Worm (Caenorhabditis elegans) whole organism, young adult: ENCODE measurements around the gene F54F2.6.

ENCODE experiments used
- B0019.2 ChIP-seq: fragments of 200-800 bp; sonication (Bioruptor generic); conservative IDR thresholded peaks from 2 replicates; pipeline ENCODE4 v1.3.6; 2022; ENCODE audit warnings: missing genetic modification reagents, missing genetic modification characterization, missing compliant biosample characterization
- F22D6.2 ChIP-seq: sonication (generic microtip); optimal IDR thresholded peaks from 2 replicates; lab custom pipeline; 2016; ENCODE audit warnings: mild to moderate bottlenecking, missing genetic modification characterization, missing compliant biosample characterization
- F23B12.7 ChIP-seq: sonication (generic microtip); optimal IDR thresholded peaks from 2 replicates; lab custom pipeline; 2017; ENCODE audit warnings: missing genetic modification characterization, mild to moderate bottlenecking, missing compliant biosample characterization, antibody characterized with exemption, moderate library complexity; ENCODE audit not compliant: insufficient read depth
- F39B2.1 ChIP-seq: fragments of 200-800 bp; sonication (Bioruptor generic); IDR thresholded peaks from 2 replicates; pipeline ENCODE4 v1.3.6; 2022; ENCODE audit warnings: missing genetic modification reagents, missing genetic modification characterization, missing compliant biosample characterization
- F55B11.4 ChIP-seq: sonication (generic microtip); optimal IDR thresholded peaks from 2 replicates; lab custom pipeline; 2016; ENCODE audit warnings: missing compliant biosample characterization, missing genetic modification characterization, borderline replicate concordance; ENCODE audit not compliant: insufficient read depth
- F57A8.1 ChIP-seq: fragments of 200-800 bp; sonication (Bioruptor generic); optimal IDR thresholded peaks from 2 replicates; lab custom pipeline; 2018; ENCODE audit warnings: mild to moderate bottlenecking, missing genetic modification characterization, moderate library complexity, missing compliant biosample characterization
- F57C9.4 ChIP-seq: sonication (generic microtip); optimal IDR thresholded peaks from 2 replicates; lab custom pipeline; 2017; ENCODE audit warnings: mild to moderate bottlenecking, missing genetic modification characterization, missing compliant biosample characterization
- T26A5.8 ChIP-seq: sonication (generic microtip); optimal IDR thresholded peaks from 2 replicates; lab custom pipeline; 2016; ENCODE audit warnings: missing genetic modification characterization, missing compliant biosample characterization
- Y53F4B.3 ChIP-seq: fragments of 200-800 bp; sonication (Bioruptor generic); IDR thresholded peaks from 2 replicates; pipeline ENCODE4 v1.3.6; 2022; ENCODE audit warnings: missing genetic modification reagents, missing genetic modification characterization, missing compliant biosample characterization
- Y53G8AR.9 ChIP-seq: fragments of 200-800 bp; sonication (Bioruptor generic); conservative IDR thresholded peaks from 2 replicates; pipeline ENCODE4 v1.3.6; 2022; ENCODE audit warnings: missing genetic modification reagents, missing genetic modification characterization, missing compliant biosample characterization
- ZK185.1 ChIP-seq: sonication (generic microtip); optimal IDR thresholded peaks from 2 replicates; lab custom pipeline; 2016; ENCODE audit warnings: mild to moderate bottlenecking, missing genetic modification characterization, missing compliant biosample characterization; ENCODE audit not compliant: poor library complexity, severe bottlenecking
- ama-1 ChIP-seq, 3 experiments: fragments of 150-350 bp in 1 of 3; sonication (generic microtip) in 2 of 3; optimal IDR thresholded peaks; 2 replicates each; lab custom pipeline; 2014 to 2018; ENCODE audit warnings: missing biosample characterization in 2 of 3, missing genetic modification characterization in 2 of 3, missing genetic modification reagents in 2 of 3
- attf-3 ChIP-seq: fragments of 200-800 bp; sonication (Bioruptor generic); conservative IDR thresholded peaks from 2 replicates; pipeline ENCODE4 v1.3.6; 2022; ENCODE audit warnings: missing genetic modification reagents, missing genetic modification characterization, missing compliant biosample characterization
- bed-1 ChIP-seq: fragments of 200-800 bp; sonication (Bioruptor generic); IDR thresholded peaks from 2 replicates; pipeline ENCODE4 v1.3.6; 2022; ENCODE audit warnings: missing genetic modification reagents, missing genetic modification characterization, missing compliant biosample characterization
- cebp-1 ChIP-seq, 2 experiments: fragments of 200-800 bp in 1 of 2; sonication (Bioruptor generic) in 1 of 2; sonication (generic microtip) in 1 of 2; IDR thresholded peaks in 1 of 2; optimal IDR thresholded peaks in 1 of 2; 2 replicates each; pipeline versions ENCODE4 v1.3.6 to Lab custom; 2017 to 2022; ENCODE audit warnings: missing compliant biosample characterization in 2 of 2, missing genetic modification characterization in 2 of 2, mild to moderate bottlenecking in 1 of 2, missing genetic modification reagents in 1 of 2, moderate library complexity in 1 of 2
- ceh-100 ChIP-seq: fragments of 200-800 bp; sonication (Bioruptor generic); IDR thresholded peaks from 2 replicates; pipeline ENCODE4 v1.3.6; 2022; ENCODE audit warnings: missing genetic modification reagents, missing genetic modification characterization, missing compliant biosample characterization
- ceh-58 ChIP-seq: fragments of 200-800 bp; sonication (Bioruptor generic); IDR thresholded peaks from 2 replicates; pipeline ENCODE4 v1.3.6; 2022; ENCODE audit warnings: missing genetic modification characterization, missing compliant biosample characterization
- ceh-91 ChIP-seq: fragments of 200-800 bp; sonication (Bioruptor generic); IDR thresholded peaks from 2 replicates; pipeline ENCODE4 v1.3.6; 2022; ENCODE audit warnings: missing genetic modification reagents, missing genetic modification characterization, missing compliant biosample characterization
- dpl-1 ChIP-seq: fragments of 150-350 bp; optimal IDR thresholded peaks from 2 replicates; lab custom pipeline; 2014; ENCODE audit warnings: missing biosample characterization, missing genetic modification reagents, missing genetic modification characterization
- efl-1 ChIP-seq: fragments of 150-350 bp; optimal IDR thresholded peaks from 2 replicates; lab custom pipeline; 2014; ENCODE audit warnings: missing biosample characterization, missing genetic modification reagents, missing genetic modification characterization
- egrh-3 ChIP-seq: fragments of 200-800 bp; sonication (Bioruptor generic); IDR thresholded peaks from 2 replicates; pipeline ENCODE4 v1.3.6; 2022; ENCODE audit warnings: missing genetic modification reagents, missing genetic modification characterization, missing compliant biosample characterization
- fkh-3 ChIP-seq: sonication (generic microtip); optimal IDR thresholded peaks from 2 replicates; lab custom pipeline; 2016; ENCODE audit warnings: mild to moderate bottlenecking, missing genetic modification characterization, missing compliant biosample characterization
- hrde-1 ChIP-seq: sonication (generic microtip); optimal IDR thresholded peaks from 2 replicates; lab custom pipeline; 2016; ENCODE audit warnings: missing genetic modification characterization, mild to moderate bottlenecking, missing compliant biosample characterization, moderate library complexity, missing genotype, missing genetic modification reagents, borderline replicate concordance
- lin-35 ChIP-seq, 3 experiments: fragments of 150-350 bp in 2 of 3; sonication (generic microtip) in 1 of 3; optimal IDR thresholded peaks; 2 replicates each; lab custom pipeline; 2014 to 2018; ENCODE audit warnings: missing biosample characterization in 3 of 3, missing genetic modification characterization in 3 of 3, missing genetic modification reagents in 3 of 3
- lin-54 ChIP-seq: fragments of 200-800 bp; sonication (Bioruptor generic); optimal IDR thresholded peaks from 2 replicates; lab custom pipeline; 2018; ENCODE audit warnings: mild to moderate bottlenecking, missing genetic modification characterization, missing compliant biosample characterization
- madf-10 ChIP-seq: sonication (generic microtip); optimal IDR thresholded peaks from 2 replicates; lab custom pipeline; 2016; ENCODE audit warnings: mild to moderate bottlenecking, missing genetic modification characterization, missing compliant biosample characterization
- madf-6 ChIP-seq: fragments of 200-800 bp; sonication (Bioruptor generic); IDR thresholded peaks from 2 replicates; pipeline ENCODE4 v1.3.6; 2022; ENCODE audit warnings: missing genetic modification reagents, missing genetic modification characterization, missing compliant biosample characterization
- mel-28 ChIP-seq: sonication (generic microtip); optimal IDR thresholded peaks from 2 replicates; lab custom pipeline; 2016; ENCODE audit warnings: borderline replicate concordance, mild to moderate bottlenecking, missing genetic modification characterization, missing compliant biosample characterization
- nfya-1 ChIP-seq: sonication (generic microtip); optimal IDR thresholded peaks from 2 replicates; lab custom pipeline; 2017; ENCODE audit warnings: antibody characterized with exemption, missing compliant biosample characterization, missing genetic modification characterization, borderline replicate concordance; ENCODE audit not compliant: insufficient read depth
- nfya-2 ChIP-seq: fragments of 200-800 bp; sonication (Bioruptor generic); IDR thresholded peaks from 2 replicates; pipeline ENCODE4 v1.3.6; 2022; ENCODE audit warnings: missing genetic modification reagents, missing genetic modification characterization, missing compliant biosample characterization
- nhr-120 ChIP-seq: fragments of 200-800 bp; sonication (Bioruptor generic); IDR thresholded peaks from 2 replicates; pipeline ENCODE4 v1.3.6; 2022; ENCODE audit warnings: missing genetic modification characterization, missing compliant biosample characterization
- nhr-80 ChIP-seq: sonication (generic microtip); optimal IDR thresholded peaks from 2 replicates; lab custom pipeline; 2016; ENCODE audit warnings: missing genetic modification characterization, missing compliant biosample characterization
- pbrm-1 ChIP-seq: fragments of 200-800 bp; sonication (Bioruptor generic); IDR thresholded peaks from 2 replicates; pipeline ENCODE4 v1.3.6; 2022; ENCODE audit warnings: missing genetic modification reagents, missing genetic modification characterization, missing compliant biosample characterization
- repo-1 ChIP-seq: sonication (generic microtip); optimal IDR thresholded peaks from 2 replicates; lab custom pipeline; 2017; ENCODE audit warnings: mild to moderate bottlenecking, missing genetic modification characterization, missing compliant biosample characterization
- rpc-1 ChIP-seq, 2 experiments: fragments of 150-350 bp in 1 of 2; sonication (generic microtip) in 1 of 2; optimal IDR thresholded peaks; 2 replicates each; lab custom pipeline; 2014 to 2018; ENCODE audit warnings: missing biosample characterization in 1 of 2, missing genetic modification characterization in 1 of 2, missing genetic modification reagents in 1 of 2, missing genotype in 1 of 2
- sdz-38 ChIP-seq: sonication (generic microtip); optimal IDR thresholded peaks from 2 replicates; lab custom pipeline; 2016; ENCODE audit warnings: missing genotype, missing genetic modification characterization, missing compliant biosample characterization
- unc-130 ChIP-seq: sonication (generic microtip); optimal IDR thresholded peaks from 2 replicates; lab custom pipeline; 2016; ENCODE audit warnings: missing genetic modification reagents, missing genetic modification characterization, missing compliant biosample characterization
- xnd-1 ChIP-seq: sonication (generic microtip); optimal IDR thresholded peaks from 2 replicates; lab custom pipeline; 2016; ENCODE audit warnings: missing genotype, missing genetic modification reagents, missing genetic modification characterization, missing compliant biosample characterization
- zim-3 ChIP-seq: sonication (generic microtip); optimal IDR thresholded peaks from 2 replicates; lab custom pipeline; 2017; ENCODE audit warnings: mild to moderate bottlenecking, missing genetic modification characterization, moderate library complexity, missing compliant biosample characterization
- ztf-22 ChIP-seq: fragments of 200-800 bp; sonication (Bioruptor generic); optimal IDR thresholded peaks from 2 replicates; lab custom pipeline; 2018; ENCODE audit warnings: mild to moderate bottlenecking, missing genetic modification characterization, moderate library complexity, missing compliant biosample characterization

The F54F2.6 gene

DNA sequence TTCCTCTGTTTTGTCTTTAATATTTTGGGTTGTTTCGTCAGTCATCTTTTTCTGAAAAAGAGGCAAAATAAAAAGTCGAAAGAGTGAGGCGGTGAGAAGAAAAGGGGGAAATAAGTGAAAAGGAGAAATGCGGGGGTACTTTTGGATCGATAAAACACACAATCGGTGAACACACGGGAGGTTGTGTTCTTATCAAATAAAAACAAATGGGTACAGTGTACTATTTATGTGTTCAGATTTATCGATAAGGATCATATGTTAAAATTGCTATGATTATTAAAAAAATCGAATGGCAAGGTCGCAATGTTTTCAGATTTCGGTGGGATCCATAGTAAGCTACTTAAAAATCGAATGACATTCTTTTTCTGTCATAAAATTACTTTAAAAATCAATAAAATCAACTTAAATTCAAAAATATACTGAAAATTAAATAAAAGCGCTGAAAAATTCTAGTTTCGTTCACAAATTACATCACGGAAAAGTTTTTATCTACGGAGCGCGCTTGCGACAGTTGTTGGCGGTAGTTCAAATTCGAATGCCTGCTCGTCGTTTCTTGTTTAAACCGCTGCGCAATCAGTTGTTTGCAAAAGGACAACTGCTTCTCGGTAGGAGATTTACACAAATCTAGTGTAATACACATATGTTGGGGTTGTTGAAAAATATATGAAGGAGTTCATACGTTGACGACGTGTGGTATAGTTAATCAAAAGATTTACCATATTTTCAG is 8.9 kb upstream of the F54F2.6 start, which contains the start of gene prx-19 (continued):
- TF ChIP-seq dpl-1 (GFP tag; lab: Kevin White, UChicago) = peak; percentile 67
- TF ChIP-seq bed-1 (GFP tag; lab: Robert Waterston, UW) = no peak
- TF ChIP-seq fkh-3 (tag; lab: Kevin White, UChicago) = no peak
- TF ChIP-seq lin-54 (GFP tag; lab: Kevin White, UChicago) = peak; percentile 80
- TF ChIP-seq B0019.2 = no peak
- no peak for TF ChIP-seq F57C9.4 (tag; lab: Kevin White, UChicago)
- TF ChIP-seq ZK185.1 (tag; lab: Kevin White, UChicago) = no peak
- no peak for TF ChIP-seq ceh-58 (GFP tag; lab: Robert Waterston, UW)
- TF ChIP-seq F22D6.2 = no peak
- TF ChIP-seq T26A5.8 = no peak
- TF ChIP-seq lin-35 (GFP tag; optimal IDR thresholded peaks at IDR 0.05; lab: Kevin White, UChicago) = peak in 1 of 3 experiments; percentile 81
- no peak for TF ChIP-seq ceh-100 (GFP tag; lab: Robert Waterston, UW)
- TF ChIP-seq unc-130 (GFP tag; lab: Kevin White, UChicago) = no peak
- TF ChIP-seq Y53F4B.3 (GFP tag; lab: Robert Waterston, UW) = no peak
- TF ChIP-seq xnd-1 = no peak
- no peak for TF ChIP-seq F57A8.1 (GFP tag; lab: Kevin White, UChicago)
- TF ChIP-seq sdz-38 (tag; lab: Kevin White, UChicago) = no peak
- TF ChIP-seq F55B11.4 = no peak
- no peak for TF ChIP-seq F39B2.1 (GFP tag; lab: Robert Waterston, UW)
- no peak for TF ChIP-seq Y53G8AR.9 (GFP tag; lab: Robert Waterston, UW)
- no peak for TF ChIP-seq ama-1 (optimal IDR thresholded peaks at IDR 0.05; lab: Kevin White, UChicago)
- TF ChIP-seq ama-1 (GFP tag; optimal IDR thresholded peaks at IDR 0.05; lab: Kevin White, UChicago) = no peak
- no peak for TF ChIP-seq pbrm-1
- no peak for TF ChIP-seq mel-28 (tag; lab: Kevin White, UChicago)
- no peak for TF ChIP-seq madf-10 (tag; lab: Kevin White, UChicago)
- peak; percentile 72 for TF ChIP-seq efl-1 (GFP tag; lab: Kevin White, UChicago)
- peak; percentile 5 for TF ChIP-seq nhr-80 (tag; lab: Kevin White, UChicago)
- peak; percentile 22 for TF ChIP-seq F23B12.7 (tag; lab: Kevin White, UChicago)
- TF ChIP-seq ceh-91 = no peak
- no peak for TF ChIP-seq attf-3 (GFP tag; lab: Robert Waterston, UW)
- no peak for TF ChIP-seq rpc-1 (optimal IDR thresholded peaks at IDR 0.05; lab: Kevin White, UChicago)
- no peak for TF ChIP-seq rpc-1 (tag; optimal IDR thresholded peaks at IDR 0.05; lab: Kevin White, UChicago)
- no peak for TF ChIP-seq egrh-3
- no peak for TF ChIP-seq madf-6 (GFP tag; lab: Robert Waterston, UW)
- no peak for TF ChIP-seq cebp-1 (GFP tag; IDR thresholded peaks at IDR 0.05; lab: Robert Waterston, UW)
- TF ChIP-seq cebp-1 (tag; optimal IDR thresholded peaks at IDR 0.05; lab: Kevin White, UChicago) = no peak
- no peak for TF ChIP-seq zim-3 (tag; lab: Kevin White, UChicago)
- no peak for TF ChIP-seq repo-1 (tag; lab: Kevin White, UChicago)
- TF ChIP-seq nfya-2 = no peak

ce11 chrIII:8807246-8807645 is 6.7 kb upstream of the F54F2.6 start, which contains the start of gene F54F2.7:
F54F2.7 (minus strand) TSS chrIII:8807346.
- no peak for TF ChIP-seq hrde-1
- no peak for TF ChIP-seq nhr-120
- TF ChIP-seq nfya-1 (tag; lab: Kevin White, UChicago) = no peak
- TF ChIP-seq ztf-22 = no peak
